Worm (Caenorhabditis elegans) whole organism, young adult: Measurements from ENCODE around the gene tni-4.

ENCODE experiments used
- F23B12.7 ChIP-seq: sonication (generic microtip); optimal IDR thresholded peaks from 2 replicates; lab custom pipeline; 2017; ENCODE audit warnings: missing genetic modification characterization, mild to moderate bottlenecking, missing compliant biosample characterization, antibody characterized with exemption, moderate library complexity; ENCODE audit not compliant: insufficient read depth
- Y56A3A.18 ChIP-seq: fragments of 200-800 bp; sonication (Bioruptor generic); IDR thresholded peaks from 2 replicates; pipeline ENCODE4 v1.3.6; 2022; ENCODE audit warnings: missing genetic modification reagents, missing genetic modification characterization, missing compliant biosample characterization
- aptf-2 ChIP-seq: fragments of 200-800 bp; sonication (Bioruptor generic); conservative IDR thresholded peaks from 2 replicates; pipeline ENCODE4 v1.3.6; 2022; ENCODE audit warnings: missing genetic modification reagents, missing genetic modification characterization, missing compliant biosample characterization
- dpl-1 ChIP-seq: fragments of 150-350 bp; optimal IDR thresholded peaks from 2 replicates; lab custom pipeline; 2014; ENCODE audit warnings: missing biosample characterization, missing genetic modification reagents, missing genetic modification characterization
- efl-1 ChIP-seq: fragments of 150-350 bp; optimal IDR thresholded peaks from 2 replicates; lab custom pipeline; 2014; ENCODE audit warnings: missing biosample characterization, missing genetic modification reagents, missing genetic modification characterization
- lsy-27 ChIP-seq: sonication (generic microtip); optimal IDR thresholded peaks from 2 replicates; lab custom pipeline; 2017; ENCODE audit warnings: missing genetic modification characterization, mild to moderate bottlenecking, missing compliant biosample characterization, antibody characterized with exemption, missing genotype, borderline replicate concordance; ENCODE audit not compliant: insufficient read depth
- mcd-1 ChIP-seq: fragments of 200-800 bp; sonication (Bioruptor generic); IDR thresholded peaks from 2 replicates; pipeline ENCODE4 v1.3.6; 2022; ENCODE audit warnings: missing genetic modification reagents, missing genetic modification characterization, missing compliant biosample characterization
- rec-8 ChIP-seq, 2 experiments: sonication (generic microtip); optimal IDR thresholded peaks; 2 replicates each; lab custom pipeline; 2016; ENCODE audit warnings: mild to moderate bottlenecking in 2 of 2, missing genetic modification characterization in 2 of 2, missing genetic modification reagents in 2 of 2, missing genotype in 2 of 2, missing biosample characterization in 1 of 2, missing compliant biosample characterization in 1 of 2, moderate library complexity in 1 of 2
- rpc-1 ChIP-seq, 2 experiments: fragments of 150-350 bp in 1 of 2; sonication (generic microtip) in 1 of 2; optimal IDR thresholded peaks; 2 replicates each; lab custom pipeline; 2014 to 2018; ENCODE audit warnings: missing biosample characterization in 1 of 2, missing genetic modification characterization in 1 of 2, missing genetic modification reagents in 1 of 2, missing genotype in 1 of 2
- sdz-38 ChIP-seq: sonication (generic microtip); optimal IDR thresholded peaks from 2 replicates; lab custom pipeline; 2016; ENCODE audit warnings: missing genotype, missing genetic modification characterization, missing compliant biosample characterization
- unc-62 ChIP-seq: fragments of 150-350 bp; optimal IDR thresholded peaks from 2 replicates; lab custom pipeline; 2014; ENCODE audit warnings: missing biosample characterization, missing genetic modification reagents, missing genetic modification characterization

- TF ChIP-seq aptf-2 (GFP tag; lab: Robert Waterston, UW), result no peak
- no peak for TF ChIP-seq unc-62 (GFP tag; lab: Kevin White, UChicago)
- TF ChIP-seq sdz-38 (tag; lab: Kevin White, UChicago), result no peak
- no peak for TF ChIP-seq mcd-1 (GFP tag; lab: Robert Waterston, UW)
- no peak for TF ChIP-seq rpc-1 (optimal IDR thresholded peaks at IDR 0.05; lab: Kevin White, UChicago)
- TF ChIP-seq rpc-1 (tag; optimal IDR thresholded peaks at IDR 0.05; lab: Kevin White, UChicago), result no peak
- TF ChIP-seq efl-1 (GFP tag; lab: Kevin White, UChicago), result no peak
- TF ChIP-seq dpl-1 (GFP tag; lab: Kevin White, UChicago), result no peak
- TF ChIP-seq lsy-27 (tag; lab: Kevin White, UChicago), result no peak
- no peak for TF ChIP-seq Y56A3A.18
- TF ChIP-seq rec-8 (tag; optimal IDR thresholded peaks at IDR 0.05; lab: Kevin White, UChicago), result no peak
- TF ChIP-seq F23B12.7 (tag; lab: Kevin White, UChicago), result no peak
Measured at ce11 chrIV:5204573-5204972, at the start of gene tni-4.
